Fruit fly (Drosophila melanogaster) whole organism, embryonic: ENCODE data around the gene caps.
A peak's percentile ranks its signal among the peaks of the same experiment; 100 is the strongest.

ENCODE experiments used
- Atf3 ChIP-seq: fragments of 200-800 bp; sonication (Bioruptor generic); optimal IDR thresholded peaks from 3 replicates; lab custom pipeline; 2016; ENCODE audit warnings: missing biosample characterization, missing genetic modification characterization
- BEAF-32 ChIP-seq: fragments of 200-800 bp; sonication (Bioruptor generic); optimal IDR thresholded peaks from 3 replicates; lab custom pipeline; 2017; ENCODE audit warnings: missing biosample characterization, missing genetic modification characterization, mild to moderate bottlenecking, moderate library complexity, missing genetic modification reagents
- BtbVII ChIP-seq: fragments of 200-800 bp; sonication (Bioruptor generic); optimal IDR thresholded peaks from 3 replicates; lab custom pipeline; 2017; ENCODE audit warnings: missing biosample characterization, mild to moderate bottlenecking, missing genetic modification characterization
- CG10267 ChIP-seq: fragments of 200-800 bp; sonication (Bioruptor generic); optimal IDR thresholded peaks from 2 replicates; lab custom pipeline; 2018; ENCODE audit warnings: missing biosample characterization, mild to moderate bottlenecking, missing genetic modification characterization, moderate library complexity
- CG12155 ChIP-seq: fragments of 200-800 bp; sonication (Bioruptor generic); optimal IDR thresholded peaks from 3 replicates; lab custom pipeline; 2016; ENCODE audit warnings: missing biosample characterization, missing genetic modification characterization
- CG12236 ChIP-seq: fragments of 200-800 bp; sonication (Bioruptor generic); optimal IDR thresholded peaks from 2 replicates; lab custom pipeline; 2016; ENCODE audit warnings: missing biosample characterization, missing genetic modification characterization
- CG13894 ChIP-seq: fragments of 200-800 bp; sonication (Bioruptor generic); optimal IDR thresholded peaks from 3 replicates; lab custom pipeline; 2018; ENCODE audit warnings: missing biosample characterization, mild to moderate bottlenecking, missing genetic modification characterization, moderate library complexity
- CG14667 ChIP-seq: fragments of 200-800 bp; sonication (Bioruptor generic); IDR thresholded peaks from 2 replicates; pipeline ENCODE4 v1.3.6; 2022; ENCODE audit warnings: missing biosample characterization, missing genetic modification characterization
- CG14710 ChIP-seq: fragments of 200-800 bp; sonication (Bioruptor generic); optimal IDR thresholded peaks from 3 replicates; lab custom pipeline; 2019; ENCODE audit warnings: missing biosample characterization, mild to moderate bottlenecking, missing genetic modification characterization, moderate library complexity
- CG15479 ChIP-seq: fragments of 200-800 bp; sonication (Bioruptor generic); optimal IDR thresholded peaks from 3 replicates; lab custom pipeline; 2019; ENCODE audit warnings: missing biosample characterization, mild to moderate bottlenecking, missing genetic modification characterization, moderate library complexity
- CG1603 ChIP-seq: fragments of 200-800 bp; sonication (Bioruptor generic); optimal IDR thresholded peaks from 2 replicates; lab custom pipeline; 2019; ENCODE audit warnings: missing biosample characterization, mild to moderate bottlenecking, missing genetic modification characterization, moderate library complexity
- CG16815 ChIP-seq: fragments of 200-800 bp; sonication (Bioruptor generic); optimal IDR thresholded peaks from 3 replicates; lab custom pipeline; 2017; ENCODE audit warnings: missing biosample characterization, mild to moderate bottlenecking, missing genetic modification characterization
- CG31224 ChIP-seq: fragments of 200-800 bp; sonication (Bioruptor generic); IDR thresholded peaks from 2 replicates; pipeline ENCODE4 v1.3.6; 2022; ENCODE audit warnings: missing biosample characterization, missing genetic modification characterization
- CG33213 ChIP-seq: fragments of 200-800 bp; sonication (Bioruptor generic); optimal IDR thresholded peaks from 3 replicates; lab custom pipeline; 2016; ENCODE audit warnings: missing biosample characterization, missing genetic modification characterization
- CG3995 ChIP-seq: fragments of 200-800 bp; sonication (Bioruptor generic); optimal IDR thresholded peaks from 3 replicates; lab custom pipeline; 2016; ENCODE audit warnings: missing biosample characterization, missing genetic modification characterization
- CG6791 ChIP-seq: fragments of 200-800 bp; sonication (Bioruptor generic); IDR thresholded peaks from 3 replicates; pipeline ENCODE4 v1.3.6; 2022; ENCODE audit warnings: missing biosample characterization, missing genetic modification characterization; ENCODE audit not compliant: partially characterized antibody
- CG6854 ChIP-seq: fragments of 200-800 bp; sonication (Bioruptor generic); optimal IDR thresholded peaks from 3 replicates; lab custom pipeline; 2017; ENCODE audit warnings: missing biosample characterization, mild to moderate bottlenecking, missing genetic modification characterization
- CG7786 ChIP-seq: fragments of 200-800 bp; sonication (Bioruptor generic); optimal IDR thresholded peaks from 2 replicates; lab custom pipeline; 2016; ENCODE audit warnings: missing biosample characterization, missing genetic modification characterization
- CG7987 ChIP-seq: fragments of 200-800 bp; sonication (Bioruptor generic); optimal IDR thresholded peaks from 2 replicates; lab custom pipeline; 2018; ENCODE audit warnings: missing biosample characterization, mild to moderate bottlenecking, missing genetic modification characterization, moderate library complexity
- CG8388 ChIP-seq: fragments of 200-800 bp; sonication (Bioruptor generic); optimal IDR thresholded peaks from 2 replicates; lab custom pipeline; 2019; ENCODE audit warnings: missing biosample characterization, mild to moderate bottlenecking, missing genetic modification characterization, moderate library complexity
- CG8944 ChIP-seq: fragments of 200-800 bp; sonication (Bioruptor generic); optimal IDR thresholded peaks from 3 replicates; lab custom pipeline; 2016; ENCODE audit warnings: missing biosample characterization, missing genetic modification characterization
- Dip2 ChIP-seq: fragments of 200-800 bp; sonication (Bioruptor generic); IDR thresholded peaks from 2 replicates; pipeline ENCODE4 v1.3.6; 2022; ENCODE audit warnings: missing biosample characterization, missing genetic modification characterization
- Fer3 ChIP-seq: fragments of 200-800 bp; sonication (Bioruptor generic); optimal IDR thresholded peaks from 2 replicates; lab custom pipeline; 2018; ENCODE audit warnings: missing biosample characterization, mild to moderate bottlenecking, missing genetic modification characterization, moderate library complexity
- H15 ChIP-seq: fragments of 200-800 bp; sonication (Bioruptor generic); IDR thresholded peaks from 3 replicates; pipeline ENCODE4 v1.3.6; 2022; ENCODE audit warnings: missing biosample characterization, missing genetic modification characterization
- Hmr ChIP-seq: fragments of 200-800 bp; sonication (Bioruptor generic); optimal IDR thresholded peaks from 3 replicates; lab custom pipeline; 2017; ENCODE audit warnings: mild to moderate bottlenecking, missing biosample characterization, missing genetic modification reagents, missing genetic modification characterization
- Hr51 ChIP-seq, 2 experiments: fragments of 200-800 bp; sonication (Bioruptor generic); optimal IDR thresholded peaks; 2 replicates in 1 of 2; 3 replicates in 1 of 2; lab custom pipeline; 2016 to 2018; ENCODE audit warnings: missing biosample characterization in 2 of 2, missing genetic modification characterization in 2 of 2, mild to moderate bottlenecking in 1 of 2, moderate library complexity in 1 of 2
- Lim3 ChIP-seq: fragments of 200-800 bp; sonication (Bioruptor generic); IDR thresholded peaks from 2 replicates; pipeline ENCODE4 v1.3.6; 2022; ENCODE audit warnings: missing biosample characterization, missing genetic modification characterization
- Opbp ChIP-seq: fragments of 200-800 bp; sonication (Bioruptor generic); IDR thresholded peaks from 3 replicates; pipeline ENCODE4 v1.3.6; 2022; ENCODE audit warnings: missing biosample characterization, missing genetic modification characterization; ENCODE audit not compliant: partially characterized antibody
- Poxn ChIP-seq: fragments of 200-800 bp; sonication (Bioruptor generic); IDR thresholded peaks from 2 replicates; pipeline ENCODE4 v1.3.6; 2022; ENCODE audit warnings: missing biosample characterization, missing genetic modification characterization
- Six4 ChIP-seq: fragments of 200-800 bp; sonication (Bioruptor generic); optimal IDR thresholded peaks from 2 replicates; lab custom pipeline; 2016; ENCODE audit warnings: missing biosample characterization, missing genetic modification characterization
- Vsx1 ChIP-seq: fragments of 200-800 bp; sonication (Bioruptor generic); optimal IDR thresholded peaks from 2 replicates; lab custom pipeline; 2017; ENCODE audit warnings: missing biosample characterization, mild to moderate bottlenecking, missing genetic modification characterization, missing genetic modification reagents
- ab ChIP-seq: fragments of 200-800 bp; sonication (Bioruptor generic); optimal IDR thresholded peaks from 2 replicates; lab custom pipeline; 2016; ENCODE audit warnings: missing biosample characterization, missing genetic modification characterization
- ato ChIP-seq: fragments of 200-800 bp; sonication (Bioruptor generic); IDR thresholded peaks from 2 replicates; pipeline ENCODE4 v1.3.6; 2022; ENCODE audit warnings: missing biosample characterization, missing genetic modification characterization; ENCODE audit not compliant: partially characterized antibody
- dan ChIP-seq: fragments of 200-800 bp; sonication (Bioruptor generic); IDR thresholded peaks from 2 replicates; pipeline ENCODE4 v1.3.6; 2022; ENCODE audit warnings: missing biosample characterization, missing genetic modification characterization
- dmrt99B ChIP-seq: fragments of 200-800 bp; sonication (Bioruptor generic); optimal IDR thresholded peaks from 2 replicates; lab custom pipeline; 2018; ENCODE audit warnings: missing biosample characterization, mild to moderate bottlenecking, missing genetic modification characterization, moderate library complexity
- eve ChIP-seq, 2 experiments: fragments of >200 bp; optimal IDR thresholded peaks; 2 replicates each; lab custom pipeline; 2017; ENCODE audit warnings: missing biosample characterization in 2 of 2, missing genetic modification characterization in 2 of 2
- ftz-f1 ChIP-seq: fragments of 200-800 bp; sonication (Bioruptor generic); optimal IDR thresholded peaks from 2 replicates; lab custom pipeline; 2016; ENCODE audit warnings: missing biosample characterization, missing genetic modification characterization
- gcm2 ChIP-seq: fragments of 200-800 bp; sonication (Bioruptor generic); optimal IDR thresholded peaks from 2 replicates; lab custom pipeline; 2016; ENCODE audit warnings: missing biosample characterization, missing genetic modification characterization
- grn ChIP-seq: fragments of 200-800 bp; sonication (Bioruptor generic); optimal IDR thresholded peaks from 3 replicates; lab custom pipeline; 2017; ENCODE audit warnings: missing biosample characterization, missing genetic modification characterization
- jing ChIP-seq: fragments of 200-800 bp; sonication (Bioruptor generic); optimal IDR thresholded peaks from 2 replicates; lab custom pipeline; 2018; ENCODE audit warnings: missing biosample characterization, mild to moderate bottlenecking, missing genetic modification characterization
- lmd ChIP-seq: fragments of 200-800 bp; sonication (Bioruptor generic); IDR thresholded peaks from 2 replicates; pipeline ENCODE4 v1.3.6; 2022; ENCODE audit warnings: missing biosample characterization, missing genetic modification characterization
- pita ChIP-seq: fragments of 200-800 bp; sonication (Bioruptor generic); optimal IDR thresholded peaks from 2 replicates; lab custom pipeline; 2017; ENCODE audit warnings: missing biosample characterization, mild to moderate bottlenecking, missing genetic modification characterization
- pros ChIP-seq: fragments of 200-800 bp; sonication (Bioruptor generic); optimal IDR thresholded peaks from 3 replicates; lab custom pipeline; 2019; ENCODE audit warnings: missing biosample characterization, mild to moderate bottlenecking, missing genetic modification characterization, moderate library complexity
- sens ChIP-seq: fragments of 200-800 bp; sonication (Bioruptor generic); peaks from one replicate; lab custom pipeline; 2016; ENCODE audit warnings: missing biosample characterization, missing genetic modification characterization
- sens-2 ChIP-seq: fragments of 200-800 bp; sonication (Bioruptor generic); IDR thresholded peaks from 2 replicates; pipeline ENCODE4 v1.3.6; 2022; ENCODE audit warnings: missing biosample characterization, missing genetic modification characterization
- slp2 ChIP-seq: fragments of 200-800 bp; sonication (Bioruptor generic); optimal IDR thresholded peaks from 2 replicates; lab custom pipeline; 2016; ENCODE audit warnings: missing biosample characterization, missing genetic modification characterization
- stwl ChIP-seq: fragments of 200-800 bp; sonication (Bioruptor generic); optimal IDR thresholded peaks from 3 replicates; lab custom pipeline; 2018; ENCODE audit warnings: missing biosample characterization, mild to moderate bottlenecking, missing genetic modification characterization, moderate library complexity
- tll ChIP-seq, 2 experiments: fragments of 200-800 bp in 1 of 2; fragments of >200 bp in 1 of 2; sonication (Bioruptor generic) in 1 of 2; optimal IDR thresholded peaks; 2 replicates each; lab custom pipeline; 2017 to 2019; ENCODE audit warnings: missing biosample characterization in 2 of 2, missing genetic modification characterization in 2 of 2, mild to moderate bottlenecking in 1 of 2, moderate library complexity in 1 of 2
- trh ChIP-seq: fragments of 200-800 bp; sonication (Bioruptor generic); optimal IDR thresholded peaks from 2 replicates; lab custom pipeline; 2016; ENCODE audit warnings: missing biosample characterization, missing genetic modification characterization
- zen ChIP-seq: fragments of 200-800 bp; sonication (Bioruptor generic); optimal IDR thresholded peaks from 3 replicates; lab custom pipeline; 2018; ENCODE audit warnings: missing biosample characterization, mild to moderate bottlenecking, missing genetic modification characterization, moderate library complexity

The caps gene

dm6 chr3L:13228502-13228941 is at the start of gene caps:
Gene caps, plus strand, starts transcription at chr3L:13228692.
- no peak for TF ChIP-seq ab
- TF ChIP-seq zen (tag; lab: Kevin White, UChicago): no peak
- no peak for TF ChIP-seq CG3995 (GFP tag; lab: Kevin White, UChicago)
- no peak for TF ChIP-seq CG14667 (GFP tag; lab: Robert Waterston, UW)
- TF ChIP-seq sens-2: 0 out of 2 replicates have a peak, but pooled peaks have one; percentile 51
- TF ChIP-seq CG14710 (tag; lab: Kevin White, UChicago): no peak
- peak; percentile 19; the same call in 1 of the 3 replicates for TF ChIP-seq CG6791
- peak; percentile 10 for TF ChIP-seq CG1603 (tag; lab: Kevin White, UChicago)
- TF ChIP-seq Fer3: peak; percentile 1
- no peak for TF ChIP-seq CG8944 (GFP tag; lab: Kevin White, UChicago)
- no peak for TF ChIP-seq Vsx1
- no peak for TF ChIP-seq gcm2 (GFP tag; lab: Kevin White, UChicago)
- no peak for TF ChIP-seq trh
- peak; percentile 16; the same call in 1 of the 2 replicates for TF ChIP-seq ato (GFP tag; lab: Robert Waterston, UW)
- TF ChIP-seq tll (GFP tag; optimal IDR thresholded peaks at IDR 0.05; lab: Kevin White, UChicago): no peak
- peak; percentile 50 for TF ChIP-seq BtbVII
- TF ChIP-seq Lim3: no peak
- TF ChIP-seq jing (GFP tag; lab: Kevin White, UChicago): peak; percentile 44
- no peak for TF ChIP-seq CG12236 (GFP tag; lab: Kevin White, UChicago)
- TF ChIP-seq CG8388 (GFP tag; lab: Kevin White, UChicago): no peak
- no peak for TF ChIP-seq BEAF-32 (GFP tag; lab: Kevin White, UChicago)
- no peak for TF ChIP-seq pita (GFP tag; lab: Kevin White, UChicago)
- TF ChIP-seq CG15479 (GFP tag; lab: Kevin White, UChicago): peak; percentile 88
- peak in 1 of 2 experiments; percentile 29 for TF ChIP-seq Hr51 (GFP tag; optimal IDR thresholded peaks at IDR 0.05; lab: Kevin White, UChicago)
- peak; percentile 34 for TF ChIP-seq stwl (tag; lab: Kevin White, UChicago)
- TF ChIP-seq Poxn (GFP tag; lab: Robert Waterston, UW): no peak
- TF ChIP-seq Hmr (GFP tag; lab: Kevin White, UChicago): peak; percentile 56
- TF ChIP-seq CG6854 (GFP tag; lab: Kevin White, UChicago): peak; percentile 3
- no peak for TF ChIP-seq dmrt99B
- no peak for TF ChIP-seq Atf3 (GFP tag; lab: Kevin White, UChicago)
- no peak for TF ChIP-seq grn
- peak; percentile 46 for TF ChIP-seq pros (GFP tag; lab: Kevin White, UChicago)
- no peak for TF ChIP-seq CG10267 (tag; lab: Kevin White, UChicago)
- TF ChIP-seq dan: no peak
- no peak for TF ChIP-seq CG12155
- peak; percentile 1 for TF ChIP-seq sens (GFP tag; lab: Kevin White, UChicago)
- TF ChIP-seq Six4: no peak
- peak; percentile 71 for TF ChIP-seq ftz-f1 (GFP tag; lab: Kevin White, UChicago)
- no peak for TF ChIP-seq eve (GFP tag; optimal IDR thresholded peaks at IDR 0.05; lab: Kevin White, UChicago)
- TF ChIP-seq CG33213 (GFP tag; lab: Kevin White, UChicago): no peak
- no peak for TF ChIP-seq CG7786 (GFP tag; lab: Kevin White, UChicago)
- peak; percentile 58; the same call in 1 of the 3 replicates for TF ChIP-seq Opbp (GFP tag; lab: Robert Waterston, UW)
- TF ChIP-seq CG16815 (GFP tag; lab: Kevin White, UChicago): no peak
- TF ChIP-seq Dip2 (GFP tag; lab: Robert Waterston, UW): no peak
- no peak for TF ChIP-seq CG31224 (GFP tag; lab: Robert Waterston, UW)
- TF ChIP-seq slp2 (GFP tag; lab: Kevin White, UChicago): no peak
- TF ChIP-seq CG13894 (tag; lab: Kevin White, UChicago): peak; percentile 80
- TF ChIP-seq CG7987 (GFP tag; lab: Kevin White, UChicago): peak; percentile 81
- TF ChIP-seq H15 (GFP tag; lab: Robert Waterston, UW): no peak
- TF ChIP-seq lmd: no peak
